In genomic region chrX:19495611-19496583, dm6 we compare ENCODE assay signal across 6 fruit fly cellular contexts.
A peak's percentile ranks its signal among the peaks of the same experiment; 100 is the strongest.
TF ChIP-seq lines count a peak whose summit lies in the region.

No protein-coding gene starts in this region.

- TF ChIP-seq CTCF in whole organism, embryonic (GFP tag; optimal IDR thresholded peaks at IDR 0.05; lab: Kevin White, UChicago) = no peak

TF ChIP-seq in whole organism, 6 proteins besides CTCF, POLR2A, EP300 and RAD21:
- no peak for TF ChIP-seq psq (optimal IDR thresholded peaks at IDR 0.05; lab: Kevin White, UChicago)
- TF ChIP-seq usp (GFP tag; optimal IDR thresholded peaks at IDR 0.05; lab: Kevin White, UChicago) = no peak
- TF ChIP-seq CG8478 (optimal IDR thresholded peaks at IDR 0.05; lab: Kevin White, UChicago) = peak; percentile 92

TF ChIP-seq in whole organism, adult, 20 proteins besides CTCF, POLR2A, EP300 and RAD21:
- TF ChIP-seq CG11617 (GFP tag; optimal IDR thresholded peaks at IDR 0.05; lab: Kevin White, UChicago) (no peak), pad (GFP tag; optimal IDR thresholded peaks at IDR 0.05; lab: Kevin White, UChicago) (no peak), cnc (optimal IDR thresholded peaks at IDR 0.05; lab: Kevin White, UChicago) (no peak), Mnt (GFP tag; optimal IDR thresholded peaks at IDR 0.05; lab: Kevin White, UChicago) (peak; percentile 17), Clk (GFP tag; optimal IDR thresholded peaks at IDR 0.05; lab: Kevin White, UChicago) (no peak), CG12768 (GFP tag; optimal IDR thresholded peaks at IDR 0.05; lab: Kevin White, UChicago) (peak; percentile 22), CG14711 (tag; optimal IDR thresholded peaks at IDR 0.05; lab: Kevin White, UChicago) (no peak), kay (GFP tag; lab: Kevin White, UChicago; ENCODE audit: borderline replicate concordance) (no peak), tj (GFP tag; optimal IDR thresholded peaks at IDR 0.05; lab: Kevin White, UChicago) (peak; percentile 92), Hr96 (GFP tag; optimal IDR thresholded peaks at IDR 0.05; lab: Kevin White, UChicago) (no peak), CG1620 (GFP tag; optimal IDR thresholded peaks at IDR 0.05; lab: Kevin White, UChicago) (no peak), CG5204 (GFP tag; optimal IDR thresholded peaks at IDR 0.05; lab: Kevin White, UChicago) (no peak), CG7101 (tag; optimal IDR thresholded peaks at IDR 0.05; lab: Kevin White, UChicago) (peak; percentile 30), Crg-1 (GFP tag; optimal IDR thresholded peaks at IDR 0.05; lab: Kevin White, UChicago) (no peak), cic (GFP tag; optimal IDR thresholded peaks at IDR 0.05; lab: Kevin White, UChicago) (no peak), CG33017 (tag; optimal IDR thresholded peaks at IDR 0.05; lab: Kevin White, UChicago) (no peak), ovo (GFP tag; optimal IDR thresholded peaks at IDR 0.05; lab: Kevin White, UChicago) (no peak)

TF ChIP-seq in whole organism, embryonic, 481 proteins besides CTCF, POLR2A, EP300 and RAD21 (continues in another document):
- peak; percentile 63; the same call in 1 of the 3 replicates for TF ChIP-seq so (GFP tag; IDR thresholded peaks at IDR 0.05; lab: Robert Waterston, UW)
- peak; percentile 34 for TF ChIP-seq CG8924 (tag; optimal IDR thresholded peaks at IDR 0.05; lab: Kevin White, UChicago)
- TF ChIP-seq Scr (GFP tag; IDR thresholded peaks at IDR 0.05; lab: Robert Waterston, UW; ENCODE audit: partially characterized antibody) = no peak
- peak; percentile 1 for TF ChIP-seq Bteb2 (GFP tag; optimal IDR thresholded peaks at IDR 0.05; lab: Kevin White, UChicago)
- peak; percentile 34 for TF ChIP-seq CG17385 (GFP tag; optimal IDR thresholded peaks at IDR 0.05; lab: Kevin White, UChicago)
- TF ChIP-seq sc (optimal IDR thresholded peaks at IDR 0.05; lab: Kevin White, UChicago) = no peak
- no peak for TF ChIP-seq sc (GFP tag; optimal IDR thresholded peaks at IDR 0.05; lab: Kevin White, UChicago)
- no peak for TF ChIP-seq Gsc (GFP tag; IDR thresholded peaks at IDR 0.05; lab: Robert Waterston, UW)
- TF ChIP-seq chinmo (GFP tag; IDR thresholded peaks at IDR 0.05; lab: Robert Waterston, UW; ENCODE audit: partially characterized antibody) = no peak
- peak; percentile 45 for TF ChIP-seq fu2 (GFP tag; optimal IDR thresholded peaks at IDR 0.05; lab: Kevin White, UChicago)
- TF ChIP-seq CG5245 (GFP tag; optimal IDR thresholded peaks at IDR 0.05; lab: Kevin White, UChicago) = no peak
- peak; percentile 33; the same call in 1 of the 2 replicates for TF ChIP-seq MBD-R2 (GFP tag; IDR thresholded peaks at IDR 0.05; lab: Robert Waterston, UW)
- peak; percentile 40 for TF ChIP-seq CG30431 (GFP tag; optimal IDR thresholded peaks at IDR 0.05; lab: Kevin White, UChicago)
- 0 out of 2 replicates have a peak, but pooled peaks have one; percentile 30 for TF ChIP-seq onecut (GFP tag; IDR thresholded peaks at IDR 0.05; lab: Robert Waterston, UW)
- TF ChIP-seq CG15696 (tag; optimal IDR thresholded peaks at IDR 0.05; lab: Kevin White, UChicago) = peak; percentile 25
- TF ChIP-seq pita (GFP tag; optimal IDR thresholded peaks at IDR 0.05; lab: Kevin White, UChicago) = no peak
- TF ChIP-seq fd3F (GFP tag; optimal IDR thresholded peaks at IDR 0.05; lab: Kevin White, UChicago) = peak; percentile 45
- TF ChIP-seq Atf3 (GFP tag; optimal IDR thresholded peaks at IDR 0.05; lab: Kevin White, UChicago) = peak; percentile 26

TF ChIP-seq in whole organism, prepupa, 60 proteins besides CTCF, POLR2A, EP300 and RAD21 (continues in another document):
- TF ChIP-seq spab (GFP tag; optimal IDR thresholded peaks at IDR 0.05; lab: Kevin White, UChicago) = no peak
- peak; percentile 12 for TF ChIP-seq CG16779 (tag; optimal IDR thresholded peaks at IDR 0.05; lab: Kevin White, UChicago)
- TF ChIP-seq CG8632 (GFP tag; optimal IDR thresholded peaks at IDR 0.05; lab: Kevin White, UChicago) = peak; percentile 56
- TF ChIP-seq CG3919 (GFP tag; optimal IDR thresholded peaks at IDR 0.05; lab: Kevin White, UChicago) = peak; percentile 61
- TF ChIP-seq salr (GFP tag; optimal IDR thresholded peaks at IDR 0.05; lab: Kevin White, UChicago) = peak in 1 of 2 experiments; percentile 59
- TF ChIP-seq Eip93F (GFP tag; optimal IDR thresholded peaks at IDR 0.05; lab: Kevin White, UChicago) = no peak
- peak; percentile 9 to 48 for TF ChIP-seq ss (GFP tag; optimal IDR thresholded peaks at IDR 0.05; lab: Kevin White, UChicago)
- peak; percentile 73 for TF ChIP-seq Met (GFP tag; optimal IDR thresholded peaks at IDR 0.05; lab: Kevin White, UChicago)
- TF ChIP-seq achi (GFP tag; optimal IDR thresholded peaks at IDR 0.05; lab: Kevin White, UChicago) = peak; percentile 53
- peak; percentile 64 for TF ChIP-seq acj6 (GFP tag; optimal IDR thresholded peaks at IDR 0.05; lab: Kevin White, UChicago)
- TF ChIP-seq net (GFP tag; optimal IDR thresholded peaks at IDR 0.05; lab: Kevin White, UChicago) = peak; percentile 58
- peak; percentile 77 for TF ChIP-seq pdm3 (GFP tag; optimal IDR thresholded peaks at IDR 0.05; lab: Kevin White, UChicago)
- TF ChIP-seq topi (GFP tag; optimal IDR thresholded peaks at IDR 0.05; lab: Kevin White, UChicago) = peak; percentile 69
- TF ChIP-seq Sox102F (GFP tag; optimal IDR thresholded peaks at IDR 0.05; lab: Kevin White, UChicago) = peak; percentile 64
- peak; percentile 74 for TF ChIP-seq Hr4 (GFP tag; optimal IDR thresholded peaks at IDR 0.05; lab: Kevin White, UChicago)
- TF ChIP-seq CG10669 (GFP tag; optimal IDR thresholded peaks at IDR 0.05; lab: Kevin White, UChicago) = peak; percentile 59
- peak; percentile 57 for TF ChIP-seq CG3032 (tag; optimal IDR thresholded peaks at IDR 0.05; lab: Kevin White, UChicago)
- TF ChIP-seq CG34406 (GFP tag; optimal IDR thresholded peaks at IDR 0.05; lab: Kevin White, UChicago) = peak; percentile 26
- peak; percentile 90 for TF ChIP-seq Eip78C (GFP tag; lab: Kevin White, UChicago)

TF ChIP-seq in whole organism, pupa, 21 proteins besides CTCF, POLR2A, EP300 and RAD21 (continues in another document):
- peak; percentile 60 for TF ChIP-seq Snoo (tag; optimal IDR thresholded peaks at IDR 0.05; lab: Kevin White, UChicago)
- TF ChIP-seq CG9948 (tag; optimal IDR thresholded peaks at IDR 0.05; lab: Kevin White, UChicago) = peak; percentile 62
- TF ChIP-seq CG4496 (GFP tag; IDR thresholded peaks at IDR 0.05; lab: Robert Waterston, UW) = peak; percentile 80; the same call in 2 of the 3 replicates
- TF ChIP-seq CG32121 (GFP tag; IDR thresholded peaks at IDR 0.05; lab: Robert Waterston, UW) = peak; percentile 58; the same call in 1 of the 2 replicates
- TF ChIP-seq Ets98B (GFP tag; IDR thresholded peaks at IDR 0.05; lab: Robert Waterston, UW) = peak; percentile 76
- TF ChIP-seq D1 (tag; optimal IDR thresholded peaks at IDR 0.05; lab: Kevin White, UChicago) = no peak
- peak; percentile 59 for TF ChIP-seq CG15710 (tag; optimal IDR thresholded peaks at IDR 0.05; lab: Kevin White, UChicago)
- peak; percentile 86 for TF ChIP-seq fd96Ca (GFP tag; IDR thresholded peaks at IDR 0.05; lab: Robert Waterston, UW)
- TF ChIP-seq CG13204 (GFP tag; optimal IDR thresholded peaks at IDR 0.05; lab: Kevin White, UChicago) = peak; percentile 16
- TF ChIP-seq CG8301 (tag; optimal IDR thresholded peaks at IDR 0.05; lab: Kevin White, UChicago) = peak; percentile 67
- TF ChIP-seq rn (GFP tag; IDR thresholded peaks at IDR 0.05; lab: Robert Waterston, UW) = 0 out of 2 replicates have a peak, but pooled peaks have one; percentile 5
- TF ChIP-seq Pif1B (GFP tag; optimal IDR thresholded peaks at IDR 0.05; lab: Kevin White, UChicago) = no peak
- peak; percentile 55 for TF ChIP-seq CG12605 (GFP tag; IDR thresholded peaks at IDR 0.05; lab: Robert Waterston, UW)
- no peak for TF ChIP-seq Pif1A (GFP tag; optimal IDR thresholded peaks at IDR 0.05; lab: Kevin White, UChicago)
- no peak for TF ChIP-seq CG10348 (GFP tag; IDR thresholded peaks at IDR 0.05; lab: Robert Waterston, UW)
- TF ChIP-seq CG17806 (tag; optimal IDR thresholded peaks at IDR 0.05; lab: Kevin White, UChicago) = peak; percentile 41
- TF ChIP-seq CG34367 (tag; optimal IDR thresholded peaks at IDR 0.05; lab: Kevin White, UChicago) = peak; percentile 61
- no peak for TF ChIP-seq EcR (GFP tag; optimal IDR thresholded peaks at IDR 0.05; lab: Kevin White, UChicago)
- peak; percentile 68 for TF ChIP-seq CG8159 (tag; optimal IDR thresholded peaks at IDR 0.05; lab: Kevin White, UChicago)
- no peak for TF ChIP-seq CG14655 (GFP tag; optimal IDR thresholded peaks at IDR 0.05; lab: Kevin White, UChicago)

TF ChIP-seq in whole organism, wandering third instar larva, 38 proteins besides CTCF, POLR2A, EP300 and RAD21 (continues in another document):
- no peak for TF ChIP-seq Hr83 (GFP tag; optimal IDR thresholded peaks at IDR 0.05; lab: Kevin White, UChicago; ENCODE audit: poor library complexity, severe bottlenecking)
- TF ChIP-seq Dfd (GFP tag; optimal IDR thresholded peaks at IDR 0.05; lab: Kevin White, UChicago) = no peak
- peak; percentile 36 for TF ChIP-seq Rel (GFP tag; optimal IDR thresholded peaks at IDR 0.05; lab: Kevin White, UChicago)
- TF ChIP-seq Rel (tag; optimal IDR thresholded peaks at IDR 0.05; lab: Kevin White, UChicago) = peak; percentile 93
- TF ChIP-seq rgr (GFP tag; optimal IDR thresholded peaks at IDR 0.05; lab: Kevin White, UChicago) = peak; percentile 41
- peak; percentile 36 for TF ChIP-seq sv (GFP tag; optimal IDR thresholded peaks at IDR 0.05; lab: Kevin White, UChicago)
- TF ChIP-seq Hr78 (GFP tag; optimal IDR thresholded peaks at IDR 0.05; lab: Kevin White, UChicago) = no peak
- no peak for TF ChIP-seq Mio (GFP tag; optimal IDR thresholded peaks at IDR 0.05; lab: Kevin White, UChicago)
- TF ChIP-seq dsf (GFP tag; optimal IDR thresholded peaks at IDR 0.05; lab: Kevin White, UChicago; ENCODE audit: borderline replicate concordance) = no peak
- no peak for TF ChIP-seq CG32264 (GFP tag; optimal IDR thresholded peaks at IDR 0.05; lab: Kevin White, UChicago)
- TF ChIP-seq Myc (optimal IDR thresholded peaks at IDR 0.05; lab: Kevin White, UChicago) = no peak
- peak; percentile 26 for TF ChIP-seq OdsH (GFP tag; optimal IDR thresholded peaks at IDR 0.05; lab: Kevin White, UChicago)
- no peak for TF ChIP-seq brk (GFP tag; optimal IDR thresholded peaks at IDR 0.05; lab: Kevin White, UChicago)
- no peak for TF ChIP-seq Hnf4 (GFP tag; optimal IDR thresholded peaks at IDR 0.05; lab: Kevin White, UChicago)
- no peak for TF ChIP-seq usp (GFP tag; optimal IDR thresholded peaks at IDR 0.05; lab: Kevin White, UChicago)
- peak; percentile 28 for TF ChIP-seq woc (GFP tag; optimal IDR thresholded peaks at IDR 0.05; lab: Kevin White, UChicago)
- TF ChIP-seq pan (optimal IDR thresholded peaks at IDR 0.05; lab: Kevin White, UChicago) = no peak
- TF ChIP-seq HLH106 (tag; optimal IDR thresholded peaks at IDR 0.05; lab: Kevin White, UChicago) = peak; percentile 58
- no peak for TF ChIP-seq CrebA (GFP tag; optimal IDR thresholded peaks at IDR 0.05; lab: Kevin White, UChicago; ENCODE audit: borderline replicate concordance)
- TF ChIP-seq foxo (GFP tag; optimal IDR thresholded peaks at IDR 0.05; lab: Kevin White, UChicago) = peak in 1 of 2 experiments; percentile 62
- TF ChIP-seq br (GFP tag; optimal IDR thresholded peaks at IDR 0.05; lab: Kevin White, UChicago) = peak; percentile 47
- TF ChIP-seq sage (GFP tag; optimal IDR thresholded peaks at IDR 0.05; lab: Kevin White, UChicago) = no peak
- no peak for TF ChIP-seq CG9705 (GFP tag; optimal IDR thresholded peaks at IDR 0.05; lab: Kevin White, UChicago)
